Worm (Caenorhabditis elegans) whole organism, early embryonic: Measurements from ENCODE around the gene smoc-1.

Experiments
- B0310.2 ChIP-seq: sonication (generic microtip); optimal IDR thresholded peaks from 2 replicates; lab custom pipeline; 2016; ENCODE audit warnings: mild to moderate bottlenecking, missing genetic modification characterization, missing compliant biosample characterization
- F13C5.2 ChIP-seq: sonication (generic microtip); optimal IDR thresholded peaks from 2 replicates; lab custom pipeline; 2017; ENCODE audit warnings: mild to moderate bottlenecking, missing genetic modification characterization, inconsistent platforms, missing compliant biosample characterization
- aly-1 ChIP-seq: sonication (generic microtip); optimal IDR thresholded peaks from 2 replicates; lab custom pipeline; 2016; ENCODE audit warnings: missing genetic modification characterization, missing compliant biosample characterization
- ama-1 ChIP-seq: fragments of 150-350 bp; optimal IDR thresholded peaks from 2 replicates; lab custom pipeline; 2014
- ceh-13 ChIP-seq: fragments of 200-800 bp; sonication (Bioruptor generic); optimal IDR thresholded peaks from 2 replicates; lab custom pipeline; 2018; ENCODE audit warnings: mild to moderate bottlenecking, missing genetic modification characterization, missing compliant biosample characterization
- ceh-36 ChIP-seq: sonication (generic microtip); optimal IDR thresholded peaks from 2 replicates; lab custom pipeline; 2016; ENCODE audit warnings: missing genetic modification characterization, inconsistent platforms, missing compliant biosample characterization
- ets-7 ChIP-seq: sonication (generic microtip); optimal IDR thresholded peaks from 2 replicates; lab custom pipeline; 2016; ENCODE audit warnings: missing genotype, missing genetic modification characterization, missing compliant biosample characterization
- flt-1 ChIP-seq: fragments of 200-800 bp; sonication (Bioruptor generic); IDR thresholded peaks from 2 replicates; pipeline ENCODE4 v1.3.6; 2022; ENCODE audit warnings: missing genetic modification characterization, missing compliant biosample characterization
- hmbx-1 ChIP-seq: sonication (generic microtip); optimal IDR thresholded peaks from 2 replicates; lab custom pipeline; 2016; ENCODE audit warnings: mild to moderate bottlenecking, missing genetic modification characterization, missing compliant biosample characterization
- hmg-4 ChIP-seq: fragments of 200-800 bp; sonication (Bioruptor generic); optimal IDR thresholded peaks from 2 replicates; lab custom pipeline; 2018; ENCODE audit warnings: mild to moderate bottlenecking, missing genetic modification characterization, missing compliant biosample characterization
- hnd-1 ChIP-seq: sonication (generic microtip); optimal IDR thresholded peaks from 2 replicates; lab custom pipeline; 2016; ENCODE audit warnings: missing genetic modification characterization, missing compliant biosample characterization
- pes-1 ChIP-seq: fragments of 200-800 bp; sonication (Bioruptor generic); IDR thresholded peaks from 2 replicates; pipeline ENCODE4 v1.3.6; 2022; ENCODE audit warnings: missing genetic modification reagents, missing genetic modification characterization, missing compliant biosample characterization
- scrt-1 ChIP-seq: fragments of 200-800 bp; sonication (Bioruptor generic); IDR thresholded peaks from 2 replicates; pipeline ENCODE4 v1.3.6; 2022; ENCODE audit warnings: missing genetic modification characterization, missing compliant biosample characterization
- sea-1 ChIP-seq: fragments of 200-800 bp; sonication (Bioruptor generic); conservative IDR thresholded peaks from 2 replicates; pipeline ENCODE4 v1.3.6; 2022; ENCODE audit warnings: missing genetic modification characterization, missing compliant biosample characterization
- tbx-11 ChIP-seq: fragments of 200-800 bp; sonication (Bioruptor generic); IDR thresholded peaks from 2 replicates; pipeline ENCODE4 v1.3.6; 2022; ENCODE audit warnings: missing genetic modification characterization, missing compliant biosample characterization
- tbx-37 ChIP-seq: fragments of 200-800 bp; sonication (Bioruptor generic); conservative IDR thresholded peaks from 2 replicates; pipeline ENCODE4 v1.3.6; 2022; ENCODE audit warnings: missing genetic modification reagents, missing genetic modification characterization, missing compliant biosample characterization
- tra-4 ChIP-seq: sonication (generic microtip); optimal IDR thresholded peaks from 2 replicates; lab custom pipeline; 2017; ENCODE audit warnings: missing genetic modification characterization, missing compliant biosample characterization

The smoc-1 gene

ce11 chrV:11787258-11787657, 29.8 kb downstream of the smoc-1 start, which contains the start of gene F55A11.7:
Gene F55A11.7, minus strand, starts transcription at chrV:11787443.
- no peak for TF ChIP-seq hmg-4 (GFP tag; lab: Kevin White, UChicago)
- TF ChIP-seq ets-7 = no peak
- TF ChIP-seq tbx-37 = no peak
- no peak for TF ChIP-seq tra-4
- no peak for TF ChIP-seq tbx-11 (GFP tag; lab: Robert Waterston, UW)
- TF ChIP-seq scrt-1 = no peak
- no peak for TF ChIP-seq hmbx-1 (tag; lab: Kevin White, UChicago)
- TF ChIP-seq flt-1 (GFP tag; lab: Robert Waterston, UW) = no peak
- TF ChIP-seq ceh-13 (GFP tag; lab: Kevin White, UChicago) = no peak
- no peak for TF ChIP-seq sea-1 (GFP tag; lab: Robert Waterston, UW)
- TF ChIP-seq ama-1 (lab: Kevin White, UChicago) = no peak
- TF ChIP-seq B0310.2 (tag; lab: Kevin White, UChicago) = no peak
- TF ChIP-seq aly-1 (tag; lab: Kevin White, UChicago) = no peak
- no peak for TF ChIP-seq pes-1
- TF ChIP-seq F13C5.2 (tag; lab: Kevin White, UChicago) = no peak
- TF ChIP-seq ceh-36 (tag; lab: Kevin White, UChicago) = no peak
- no peak for TF ChIP-seq hnd-1

DNA sequence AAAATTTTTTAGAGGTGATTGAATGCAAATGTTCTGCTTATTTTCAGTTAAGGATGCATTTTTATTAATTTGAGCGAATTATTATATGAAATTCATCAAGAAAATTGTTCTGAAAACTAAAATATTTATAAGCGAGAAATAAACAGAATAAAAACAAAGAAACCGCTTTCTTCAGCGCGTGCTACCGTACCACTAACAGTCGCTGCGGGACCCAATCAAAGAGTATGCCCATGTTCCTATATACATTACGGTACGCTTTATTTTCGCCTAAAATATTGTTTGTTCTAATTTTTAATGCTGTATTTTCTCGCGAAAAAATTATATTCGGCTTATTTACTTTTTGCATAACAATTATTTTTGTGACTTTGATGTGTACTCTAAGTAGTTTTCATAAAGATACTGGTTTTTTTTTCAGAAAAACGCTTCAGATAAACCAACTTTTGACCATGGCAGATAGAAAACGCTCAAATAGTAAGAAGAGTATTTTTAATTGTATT, 30.3 kb downstream of the smoc-1 start, which contains the start of gene F55A11.8:
TSS of gene F55A11.8 (plus strand) at position 447 of the 497 bp plus-strand sequence.
- no peak for TF ChIP-seq pes-1
- no peak for TF ChIP-seq ets-7
- no peak for TF ChIP-seq F13C5.2 (tag; lab: Kevin White, UChicago)
- TF ChIP-seq ama-1 (lab: Kevin White, UChicago) = no peak
- TF ChIP-seq tbx-37 = no peak
- no peak for TF ChIP-seq scrt-1
- TF ChIP-seq hmg-4 (GFP tag; lab: Kevin White, UChicago) = no peak
- TF ChIP-seq tra-4 = no peak
- no peak for TF ChIP-seq flt-1 (GFP tag; lab: Robert Waterston, UW)
- no peak for TF ChIP-seq B0310.2 (tag; lab: Kevin White, UChicago)
- no peak for TF ChIP-seq hmbx-1 (tag; lab: Kevin White, UChicago)
- no peak for TF ChIP-seq ceh-13 (GFP tag; lab: Kevin White, UChicago)
- no peak for TF ChIP-seq sea-1 (GFP tag; lab: Robert Waterston, UW)
- TF ChIP-seq aly-1 (tag; lab: Kevin White, UChicago) = no peak
- no peak for TF ChIP-seq hnd-1
- TF ChIP-seq tbx-11 (GFP tag; lab: Robert Waterston, UW) = no peak
- TF ChIP-seq ceh-36 (tag; lab: Kevin White, UChicago) = no peak

DNA sequence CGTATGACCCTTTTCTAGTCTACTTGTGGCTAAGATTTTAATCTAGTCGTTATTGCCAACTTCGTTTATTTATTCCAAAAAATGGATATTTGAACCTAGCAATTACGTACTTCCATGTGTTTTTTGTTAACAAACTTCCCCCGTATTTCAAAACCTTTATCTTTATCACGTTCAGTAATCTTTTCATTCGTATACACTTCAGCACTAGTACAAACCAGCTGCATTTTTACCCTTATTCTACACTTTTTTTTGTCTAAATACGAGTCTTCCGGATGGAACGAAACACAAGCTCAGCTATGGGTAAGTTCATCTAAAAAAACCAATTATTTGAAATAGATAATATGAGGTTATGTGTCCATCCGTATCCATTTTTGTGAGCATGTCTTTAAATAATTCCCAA, 32.0 kb downstream of the smoc-1 start, which contains the start of gene D2023.1:
TSS of gene D2023.1 (plus strand) at position 77 of the 400 bp plus-strand sequence.
- TF ChIP-seq hmg-4 (GFP tag; lab: Kevin White, UChicago) (no peak), tbx-37 (no peak), ets-7 (no peak), ceh-36 (tag; lab: Kevin White, UChicago) (no peak), B0310.2 (tag; lab: Kevin White, UChicago) (no peak), ama-1 (lab: Kevin White, UChicago) (no peak), tbx-11 (GFP tag; lab: Robert Waterston, UW) (no peak), tra-4 (no peak), sea-1 (GFP tag; lab: Robert Waterston, UW) (no peak), flt-1 (GFP tag; lab: Robert Waterston, UW) (no peak), scrt-1 (no peak), aly-1 (tag; lab: Kevin White, UChicago) (no peak)

DNA sequence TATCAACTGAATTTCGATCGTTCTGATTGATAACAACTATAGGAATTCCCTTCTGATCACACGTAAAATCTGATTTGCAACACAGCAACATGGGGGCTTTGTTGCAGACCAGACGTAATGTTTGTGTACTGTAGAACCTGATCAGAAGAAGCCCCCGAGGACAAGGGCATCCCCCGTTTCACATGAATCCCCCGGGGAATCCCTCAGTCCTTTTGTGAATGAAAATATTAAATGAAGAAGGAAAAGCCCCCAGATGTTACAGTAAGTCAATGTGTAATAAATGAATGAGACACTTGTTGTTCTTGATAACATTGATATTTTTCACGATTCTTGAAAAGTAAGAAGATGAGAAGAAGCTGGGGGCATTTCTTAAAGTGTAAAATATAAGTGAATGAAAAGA, 36.7 kb downstream of the smoc-1 start:
- TF ChIP-seq B0310.2 (tag; lab: Kevin White, UChicago) (no peak), ceh-36 (tag; lab: Kevin White, UChicago) (no peak), flt-1 (GFP tag; lab: Robert Waterston, UW) (no peak), ama-1 (lab: Kevin White, UChicago) (no peak), tra-4 (no peak), hnd-1 (no peak), aly-1 (tag; lab: Kevin White, UChicago) (no peak), hmg-4 (GFP tag; lab: Kevin White, UChicago) (no peak), scrt-1 (no peak), ets-7 (no peak), ceh-13 (GFP tag; lab: Kevin White, UChicago) (no peak), tbx-37 (no peak), pes-1 (no peak), hmbx-1 (tag; lab: Kevin White, UChicago) (no peak), F13C5.2 (tag; lab: Kevin White, UChicago) (no peak), tbx-11 (GFP tag; lab: Robert Waterston, UW) (no peak), sea-1 (GFP tag; lab: Robert Waterston, UW) (no peak)

DNA sequence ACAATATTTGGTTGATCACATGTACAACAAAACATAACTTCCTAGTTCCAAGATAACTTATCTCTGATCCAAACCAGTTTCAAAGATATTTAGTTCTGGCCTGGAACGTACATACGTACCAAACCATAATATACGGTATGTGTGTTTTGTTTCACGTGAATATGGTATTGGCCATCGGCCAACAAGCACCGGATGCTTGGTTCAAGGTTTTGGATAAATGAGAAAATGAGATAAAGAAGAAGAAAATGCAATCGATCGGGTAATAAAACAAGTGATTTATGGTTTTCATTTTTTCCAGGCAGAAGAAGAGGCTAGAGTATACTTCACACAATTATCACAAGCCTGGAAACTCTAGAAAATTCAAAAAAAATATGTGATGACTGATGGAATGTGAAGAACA, 37.9 kb downstream of the smoc-1 start:
- no peak for TF ChIP-seq ets-7
- TF ChIP-seq pes-1 = no peak
- no peak for TF ChIP-seq B0310.2 (tag; lab: Kevin White, UChicago)
- no peak for TF ChIP-seq hmbx-1 (tag; lab: Kevin White, UChicago)
- TF ChIP-seq sea-1 (GFP tag; lab: Robert Waterston, UW) = no peak
- no peak for TF ChIP-seq F13C5.2 (tag; lab: Kevin White, UChicago)
- no peak for TF ChIP-seq scrt-1
- TF ChIP-seq tbx-11 (GFP tag; lab: Robert Waterston, UW) = no peak
- no peak for TF ChIP-seq hmg-4 (GFP tag; lab: Kevin White, UChicago)
- no peak for TF ChIP-seq ceh-13 (GFP tag; lab: Kevin White, UChicago)
- no peak for TF ChIP-seq ama-1 (lab: Kevin White, UChicago)
- TF ChIP-seq flt-1 (GFP tag; lab: Robert Waterston, UW) = no peak
- TF ChIP-seq tra-4 = no peak
- TF ChIP-seq aly-1 (tag; lab: Kevin White, UChicago) = no peak
- TF ChIP-seq tbx-37 = no peak
- no peak for TF ChIP-seq ceh-36 (tag; lab: Kevin White, UChicago)
- TF ChIP-seq hnd-1 = no peak

DNA sequence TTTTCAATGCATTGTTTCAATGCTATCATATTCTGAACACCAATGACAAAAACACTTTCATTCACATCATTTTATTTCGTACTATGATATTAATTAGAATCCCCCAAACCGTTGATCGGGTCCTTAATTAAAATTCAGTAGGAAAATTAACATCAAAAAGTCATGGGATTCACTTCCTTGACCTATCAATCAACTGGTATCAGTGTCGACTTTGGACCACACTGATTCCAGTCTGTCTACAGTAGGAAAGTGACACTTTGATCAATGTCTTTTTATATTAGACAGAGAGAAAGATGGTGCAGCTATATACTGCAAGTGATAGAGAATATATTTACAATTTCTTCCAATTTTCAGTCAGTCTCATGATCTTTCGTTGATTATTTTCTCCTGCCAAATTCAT, 38.9 kb downstream of the smoc-1 start:
- no peak for TF ChIP-seq sea-1 (GFP tag; lab: Robert Waterston, UW)
- no peak for TF ChIP-seq tra-4
- TF ChIP-seq B0310.2 (tag; lab: Kevin White, UChicago) = no peak
- TF ChIP-seq hmbx-1 (tag; lab: Kevin White, UChicago) = no peak
